Fruit fly (Drosophila melanogaster) whole organism: ENCODE data around the gene Imp.

Experiments
- CG8478 ChIP-seq: fragments of >200 bp; optimal IDR thresholded peaks from 2 replicates; lab custom pipeline; 2018; ENCODE audit warnings: inconsistent platforms
- Dll ChIP-seq: fragments of >200 bp; optimal IDR thresholded peaks from 2 replicates; lab custom pipeline; 2017
- EcR ChIP-seq, 2 experiments: fragments of >200 bp; optimal IDR thresholded peaks; 2 replicates each; lab custom pipeline; 2017; ENCODE audit warnings: missing biosample characterization in 2 of 2, missing genetic modification characterization in 2 of 2, missing genetic modification reagents in 2 of 2
- pan ChIP-seq: fragments of >200 bp; optimal IDR thresholded peaks from 2 replicates; lab custom pipeline; 2017
- psq ChIP-seq: fragments of >200 bp; optimal IDR thresholded peaks from 2 replicates; lab custom pipeline; 2017
- usp ChIP-seq: fragments of >200 bp; optimal IDR thresholded peaks from 2 replicates; lab custom pipeline; 2017; ENCODE audit warnings: missing biosample characterization, missing genetic modification characterization, mixed read lengths

DNA sequence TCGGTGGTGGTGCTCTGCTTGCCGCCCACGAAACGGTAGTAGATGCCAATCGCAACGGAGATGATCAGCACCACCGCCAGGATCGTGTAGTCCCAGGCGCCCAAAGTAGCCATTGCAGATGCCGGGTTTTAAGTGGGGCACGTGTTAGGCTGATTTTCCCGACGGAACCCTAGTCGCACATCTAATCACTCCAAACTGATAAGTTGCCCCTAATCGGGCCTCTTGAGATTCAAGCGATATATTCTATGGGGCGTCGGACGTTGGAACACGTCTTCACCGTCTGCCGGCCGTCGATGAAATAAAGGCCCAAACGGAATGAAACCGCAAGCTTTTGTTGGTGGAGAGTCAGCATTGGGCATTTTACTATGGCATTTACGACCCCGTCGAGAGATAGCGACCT is 20.7 kb upstream of the Imp start, which contains the start of gene CG32669:
- TF ChIP-seq Dll (lab: Kevin White, UChicago): no peak
- no peak for TF ChIP-seq CG8478 (lab: Kevin White, UChicago)
- no peak for TF ChIP-seq EcR (GFP tag; optimal IDR thresholded peaks at IDR 0.05; lab: Kevin White, UChicago)
- no peak for TF ChIP-seq pan
- TF ChIP-seq usp (GFP tag; lab: Kevin White, UChicago): no peak
- no peak for TF ChIP-seq psq (lab: Kevin White, UChicago)
